Fruit fly (Drosophila melanogaster) whole organism, pupa: ENCODE data around the gene lgs.

ENCODE experiments used
- CG12605 ChIP-seq: fragments of 200-800 bp; sonication (Bioruptor generic); IDR thresholded peaks from 2 replicates; pipeline ENCODE4 v1.3.6; 2022; ENCODE audit warnings: missing biosample characterization, missing genetic modification characterization
- CG14655 ChIP-seq: fragments of 200-800 bp; sonication (Bioruptor generic); optimal IDR thresholded peaks from 3 replicates; lab custom pipeline; 2017; ENCODE audit warnings: mild to moderate bottlenecking, missing biosample characterization, missing genetic modification reagents, missing genetic modification characterization
- CG15710 ChIP-seq: fragments of 200-800 bp; sonication (Bioruptor generic); optimal IDR thresholded peaks from 2 replicates; lab custom pipeline; 2018; ENCODE audit warnings: missing biosample characterization, mild to moderate bottlenecking, missing genetic modification characterization, moderate library complexity
- CG17806 ChIP-seq: fragments of 200-800 bp; sonication (Bioruptor generic); optimal IDR thresholded peaks from 2 replicates; lab custom pipeline; 2018; ENCODE audit warnings: missing biosample characterization, mild to moderate bottlenecking, missing genetic modification characterization, moderate library complexity
- CG32121 ChIP-seq: fragments of 200-800 bp; sonication (Bioruptor generic); IDR thresholded peaks from 2 replicates; pipeline ENCODE4 v1.3.6; 2022; ENCODE audit warnings: missing biosample characterization, missing genetic modification characterization
- CG34367 ChIP-seq: fragments of 200-800 bp; sonication (Bioruptor generic); optimal IDR thresholded peaks from 2 replicates; lab custom pipeline; 2018; ENCODE audit warnings: missing biosample characterization, mild to moderate bottlenecking, missing genetic modification characterization
- CG4496 ChIP-seq: fragments of 200-800 bp; sonication (Bioruptor generic); IDR thresholded peaks from 3 replicates; pipeline ENCODE4 v1.3.6; 2022; ENCODE audit warnings: missing biosample characterization, missing genetic modification characterization
- CG8159 ChIP-seq: fragments of 200-800 bp; sonication (Bioruptor generic); optimal IDR thresholded peaks from 3 replicates; lab custom pipeline; 2018; ENCODE audit warnings: missing biosample characterization, mild to moderate bottlenecking, missing genetic modification characterization, moderate library complexity
- CG8301 ChIP-seq: fragments of 200-800 bp; sonication (Bioruptor generic); optimal IDR thresholded peaks from 2 replicates; lab custom pipeline; 2018; ENCODE audit warnings: missing biosample characterization, mild to moderate bottlenecking, missing genetic modification characterization
- Pif1B ChIP-seq: fragments of 200-800 bp; sonication (Bioruptor generic); optimal IDR thresholded peaks from 3 replicates; lab custom pipeline; 2016; ENCODE audit warnings: missing biosample characterization, missing genetic modification characterization
- fd96Ca ChIP-seq: fragments of 200-800 bp; sonication (Bioruptor generic); IDR thresholded peaks from 3 replicates; pipeline ENCODE4 v1.3.6; 2022; ENCODE audit warnings: missing biosample characterization, missing genetic modification characterization
- gl ChIP-seq: fragments of 200-800 bp; sonication (Bioruptor generic); optimal IDR thresholded peaks from 2 replicates; lab custom pipeline; 2018; ENCODE audit warnings: missing biosample characterization, mild to moderate bottlenecking, missing genetic modification characterization

DNA sequence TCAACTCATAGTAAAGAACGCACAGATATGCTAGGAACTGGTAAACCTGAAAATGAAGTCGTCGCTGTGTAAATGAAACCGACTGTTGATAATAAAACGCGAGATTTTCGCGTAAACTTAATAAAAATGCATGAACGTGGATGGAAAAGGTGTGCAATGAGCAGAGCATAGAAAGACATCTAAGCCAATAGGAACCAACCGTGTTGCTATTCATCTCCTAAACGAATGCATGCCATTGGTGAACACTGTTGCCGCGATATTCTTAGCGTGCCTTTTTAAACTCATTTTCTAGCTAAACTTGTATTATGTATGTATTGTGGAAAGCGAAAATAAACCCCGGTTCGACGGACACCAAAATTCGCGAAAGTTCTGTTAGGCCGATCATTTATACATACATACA is 21.9 kb downstream of the lgs start:
- no peak for TF ChIP-seq CG17806 (tag; lab: Kevin White, UChicago)
- TF ChIP-seq CG4496 (GFP tag; lab: Robert Waterston, UW) = no peak
- TF ChIP-seq Pif1B = no peak
- TF ChIP-seq CG32121 (GFP tag; lab: Robert Waterston, UW) = no peak
- no peak for TF ChIP-seq CG8301 (tag; lab: Kevin White, UChicago)
- no peak for TF ChIP-seq CG15710 (tag; lab: Kevin White, UChicago)
- no peak for TF ChIP-seq CG34367 (tag; lab: Kevin White, UChicago)
- TF ChIP-seq fd96Ca = no peak
- TF ChIP-seq gl (tag; lab: Kevin White, UChicago) = no peak
- TF ChIP-seq CG14655 = no peak
- TF ChIP-seq CG8159 (tag; lab: Kevin White, UChicago) = no peak
- no peak for TF ChIP-seq CG12605 (GFP tag; lab: Robert Waterston, UW)
